Fruit fly (Drosophila melanogaster): ENCODE measurements around the gene CG2129.

Gene CG2129

DNA sequence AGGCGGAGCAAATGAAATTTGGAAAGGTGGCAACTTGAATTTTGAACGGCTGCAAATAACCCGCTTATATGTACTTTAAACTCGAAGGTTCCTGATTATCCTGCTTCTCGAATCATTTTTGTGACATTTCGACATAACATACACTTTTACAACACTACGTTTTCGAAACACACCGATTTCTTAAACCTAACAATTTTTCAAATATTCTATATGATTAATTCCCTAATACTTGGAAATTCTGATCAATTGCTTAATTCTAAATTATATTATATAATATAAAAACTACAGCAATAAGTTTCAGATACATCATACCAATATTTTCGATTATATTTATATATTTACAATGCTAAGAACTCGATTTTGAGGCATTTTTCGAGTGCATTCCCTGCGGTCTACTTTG is 17.1 kb downstream of the CG2129 start, which contains the start of gene CG10761:
Gene CG10761, minus strand, starts transcription at position 101 of the 400 bp plus-strand sequence.
- TF ChIP-seq ovo (GFP tag; optimal IDR thresholded peaks at IDR 0.05) (no peak), tj (GFP tag; optimal IDR thresholded peaks at IDR 0.05) (no peak), toe (GFP tag; optimal IDR thresholded peaks at IDR 0.05) (no peak), Mnt (GFP tag; optimal IDR thresholded peaks at IDR 0.05) (no peak), cic (GFP tag; optimal IDR thresholded peaks at IDR 0.05) (no peak), Hr96 (GFP tag; optimal IDR thresholded peaks at IDR 0.05) (no peak), Clk (GFP tag; optimal IDR thresholded peaks at IDR 0.05) (no peak), CG14711 (tag; optimal IDR thresholded peaks at IDR 0.05) (no peak), CG7045 (GFP tag; optimal IDR thresholded peaks at IDR 0.05) (no peak), CG33017 (tag; optimal IDR thresholded peaks at IDR 0.05) (no peak), CG12768 (GFP tag; optimal IDR thresholded peaks at IDR 0.05) (no peak), CG11617 (GFP tag; optimal IDR thresholded peaks at IDR 0.05) (no peak), cnc (optimal IDR thresholded peaks at IDR 0.05) (no peak), CG7101 (tag; optimal IDR thresholded peaks at IDR 0.05) (no peak), CG1620 (GFP tag; optimal IDR thresholded peaks at IDR 0.05) (no peak), Crg-1 (GFP tag; optimal IDR thresholded peaks at IDR 0.05) (no peak)

DNA sequence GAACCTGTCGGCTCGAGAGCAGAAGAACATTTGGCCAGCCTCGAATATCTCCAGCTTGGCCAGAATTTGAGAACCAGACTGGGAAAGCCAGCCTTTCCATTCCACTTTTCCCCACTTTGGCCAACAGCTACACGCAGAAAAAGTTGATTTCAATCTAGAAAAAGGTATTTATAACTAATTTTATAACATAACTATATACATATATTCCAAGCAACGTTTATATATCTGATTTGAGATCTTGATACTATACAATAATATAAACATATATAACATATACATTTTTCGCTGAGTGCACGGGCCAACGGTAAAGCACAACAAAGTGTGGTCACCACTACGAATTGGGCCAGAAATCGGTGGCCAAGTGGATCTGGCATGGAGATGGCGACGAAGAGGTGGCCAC is 17.8 kb downstream of the CG2129 start:
- TF ChIP-seq Hr96 (GFP tag; optimal IDR thresholded peaks at IDR 0.05), result no peak
- no peak for TF ChIP-seq ovo (GFP tag; optimal IDR thresholded peaks at IDR 0.05)
- no peak for TF ChIP-seq CG1620 (GFP tag; optimal IDR thresholded peaks at IDR 0.05)
- TF ChIP-seq cic (GFP tag; optimal IDR thresholded peaks at IDR 0.05), result no peak
- TF ChIP-seq CG33017 (tag; optimal IDR thresholded peaks at IDR 0.05), result no peak
- no peak for TF ChIP-seq pad (GFP tag; optimal IDR thresholded peaks at IDR 0.05)
- TF ChIP-seq tj (GFP tag; optimal IDR thresholded peaks at IDR 0.05), result no peak
- no peak for TF ChIP-seq bab1 (GFP tag; optimal IDR thresholded peaks at IDR 0.05)
- TF ChIP-seq Clk (GFP tag; optimal IDR thresholded peaks at IDR 0.05), result no peak
- TF ChIP-seq toe (GFP tag; optimal IDR thresholded peaks at IDR 0.05), result no peak
- TF ChIP-seq CG14711 (tag; optimal IDR thresholded peaks at IDR 0.05), result no peak
- no peak for TF ChIP-seq kay (GFP tag; ENCODE audit: borderline replicate concordance)
- TF ChIP-seq CG5204 (GFP tag; optimal IDR thresholded peaks at IDR 0.05), result no peak
- TF ChIP-seq Crg-1 (GFP tag; optimal IDR thresholded peaks at IDR 0.05), result no peak
- TF ChIP-seq CG7101 (tag; optimal IDR thresholded peaks at IDR 0.05), result no peak

DNA sequence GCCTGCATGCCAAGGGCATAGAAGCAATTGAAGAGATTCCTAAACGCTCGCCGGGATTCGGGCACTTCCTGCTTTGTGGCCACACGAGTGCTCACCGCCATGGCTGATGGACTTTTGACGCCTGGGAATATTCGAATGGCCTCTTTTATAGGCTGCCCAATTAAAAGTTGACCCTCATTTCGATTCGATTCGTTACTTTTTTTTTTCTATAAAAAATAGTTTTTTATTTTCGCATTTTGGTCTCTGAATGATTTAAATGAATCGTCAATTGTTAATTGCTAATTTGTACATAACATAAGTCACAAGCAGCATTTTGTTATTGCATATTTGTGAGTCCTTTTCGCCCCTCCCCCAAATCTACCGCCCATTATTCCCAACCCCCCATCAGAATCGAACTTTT is 20.0 kb downstream of the CG2129 start, which contains the start of gene Or7a:
Gene Or7a, minus strand, starts transcription at position 101 of the 400 bp plus-strand sequence.
- TF ChIP-seq CG1620 (GFP tag; optimal IDR thresholded peaks at IDR 0.05) (no peak), cnc (optimal IDR thresholded peaks at IDR 0.05) (no peak), CG33017 (tag; optimal IDR thresholded peaks at IDR 0.05) (no peak), CG7045 (GFP tag; optimal IDR thresholded peaks at IDR 0.05) (no peak), CG5204 (GFP tag; optimal IDR thresholded peaks at IDR 0.05) (no peak), kay (GFP tag; ENCODE audit: borderline replicate concordance) (no peak), Hr96 (GFP tag; optimal IDR thresholded peaks at IDR 0.05) (no peak), CG11617 (GFP tag; optimal IDR thresholded peaks at IDR 0.05) (no peak), bab1 (GFP tag; optimal IDR thresholded peaks at IDR 0.05) (no peak), ovo (GFP tag; optimal IDR thresholded peaks at IDR 0.05) (no peak), tj (GFP tag; optimal IDR thresholded peaks at IDR 0.05) (no peak), Mnt (GFP tag; optimal IDR thresholded peaks at IDR 0.05) (no peak), CG12768 (GFP tag; optimal IDR thresholded peaks at IDR 0.05) (no peak), CG14711 (tag; optimal IDR thresholded peaks at IDR 0.05) (no peak), Clk (GFP tag; optimal IDR thresholded peaks at IDR 0.05) (no peak), Crg-1 (GFP tag; optimal IDR thresholded peaks at IDR 0.05) (no peak)

DNA sequence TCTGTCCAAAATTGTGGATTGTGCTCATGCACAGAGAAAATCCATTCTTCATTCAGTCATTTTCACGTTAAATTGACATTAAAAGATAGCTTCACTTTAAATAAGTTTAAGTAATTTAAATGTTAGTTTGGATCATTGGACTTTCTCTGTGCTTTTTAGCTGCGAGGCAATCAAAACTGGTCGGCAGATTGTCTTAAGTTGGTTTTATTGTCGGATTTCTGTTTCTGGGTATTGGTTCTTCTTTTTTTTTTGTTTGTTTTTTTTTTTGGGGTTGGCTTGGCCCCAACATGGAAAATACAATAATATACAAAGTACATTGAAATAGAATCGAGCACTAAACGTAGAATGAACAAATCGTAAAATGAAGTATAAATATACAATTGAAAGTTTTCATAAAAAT is 24.5 kb downstream of the CG2129 start, which contains the start of gene CG2278:
Gene CG2278, minus strand, starts transcription at position 101 of the 400 bp plus-strand sequence.
- TF ChIP-seq CG1620 (GFP tag; optimal IDR thresholded peaks at IDR 0.05), result no peak
- no peak for TF ChIP-seq pad (GFP tag; optimal IDR thresholded peaks at IDR 0.05)
- no peak for TF ChIP-seq CG33017 (tag; optimal IDR thresholded peaks at IDR 0.05)
- no peak for TF ChIP-seq CG7101 (tag; optimal IDR thresholded peaks at IDR 0.05)
- no peak for TF ChIP-seq CG7045 (GFP tag; optimal IDR thresholded peaks at IDR 0.05)
- no peak for TF ChIP-seq CG11617 (GFP tag; optimal IDR thresholded peaks at IDR 0.05)
- no peak for TF ChIP-seq ovo (GFP tag; optimal IDR thresholded peaks at IDR 0.05)
- no peak for TF ChIP-seq kay (GFP tag; ENCODE audit: borderline replicate concordance)
- no peak for TF ChIP-seq tj (GFP tag; optimal IDR thresholded peaks at IDR 0.05)
- TF ChIP-seq Hr96 (GFP tag; optimal IDR thresholded peaks at IDR 0.05), result no peak
- TF ChIP-seq CG12768 (GFP tag; optimal IDR thresholded peaks at IDR 0.05), result no peak
- no peak for TF ChIP-seq CG14711 (tag; optimal IDR thresholded peaks at IDR 0.05)
- TF ChIP-seq bab1 (GFP tag; optimal IDR thresholded peaks at IDR 0.05), result no peak
- TF ChIP-seq cnc (optimal IDR thresholded peaks at IDR 0.05), result no peak
- no peak for TF ChIP-seq toe (GFP tag; optimal IDR thresholded peaks at IDR 0.05)
- no peak for TF ChIP-seq Mnt (GFP tag; optimal IDR thresholded peaks at IDR 0.05)
- TF ChIP-seq cic (GFP tag; optimal IDR thresholded peaks at IDR 0.05), result no peak
- TF ChIP-seq CG5204 (GFP tag; optimal IDR thresholded peaks at IDR 0.05), result no peak
- TF ChIP-seq Clk (GFP tag; optimal IDR thresholded peaks at IDR 0.05), result no peak
- no peak for TF ChIP-seq Crg-1 (GFP tag; optimal IDR thresholded peaks at IDR 0.05)

DNA sequence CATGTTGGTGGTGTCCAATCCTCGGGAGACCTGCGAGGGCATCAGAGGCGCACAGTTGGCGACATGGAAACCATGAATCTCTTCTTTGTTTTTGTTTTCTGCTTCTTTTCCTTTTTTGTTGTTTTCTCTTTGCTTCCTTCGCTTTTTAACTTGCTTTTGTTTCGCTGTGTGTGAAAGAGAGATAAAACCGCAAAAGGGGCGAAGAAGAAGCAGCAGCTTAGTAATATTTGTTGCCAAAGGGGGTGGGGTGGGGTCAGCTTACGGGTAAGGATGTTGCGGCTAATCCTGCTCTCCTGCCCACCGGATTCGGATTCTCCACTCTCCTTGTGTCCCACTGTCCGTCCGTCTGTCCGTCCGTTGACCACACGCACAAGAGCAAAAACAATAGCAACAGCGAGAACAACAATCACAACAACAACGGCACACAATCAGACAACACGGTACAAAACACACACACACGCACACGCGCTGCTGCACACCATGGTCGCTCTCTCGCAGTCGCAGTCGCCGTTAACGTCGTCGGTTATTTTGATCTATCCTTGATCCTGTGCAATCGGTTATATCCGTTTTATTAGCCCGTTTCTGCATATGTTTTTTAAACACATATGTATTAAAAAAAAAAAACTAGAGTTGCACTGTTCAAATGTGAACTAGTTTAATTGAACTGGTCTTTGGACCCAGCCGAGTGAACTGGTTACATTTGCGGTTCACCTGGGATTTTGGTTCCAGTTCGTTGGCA is 30.8 kb downstream of the CG2129 start:
- TF ChIP-seq Clk (GFP tag; optimal IDR thresholded peaks at IDR 0.05), result no peak
- peak; percentile 80 for TF ChIP-seq CG14711 (tag; optimal IDR thresholded peaks at IDR 0.05)
- no peak for TF ChIP-seq CG7101 (tag; optimal IDR thresholded peaks at IDR 0.05)
- no peak for TF ChIP-seq cnc (optimal IDR thresholded peaks at IDR 0.05)
- no peak for TF ChIP-seq kay (GFP tag; ENCODE audit: borderline replicate concordance)
- peak; percentile 19 for TF ChIP-seq CG11617 (GFP tag; optimal IDR thresholded peaks at IDR 0.05)
- no peak for TF ChIP-seq CG12768 (GFP tag; optimal IDR thresholded peaks at IDR 0.05)
- no peak for TF ChIP-seq toe (GFP tag; optimal IDR thresholded peaks at IDR 0.05)
- no peak for TF ChIP-seq Hr96 (GFP tag; optimal IDR thresholded peaks at IDR 0.05)
- TF ChIP-seq CG7045 (GFP tag; optimal IDR thresholded peaks at IDR 0.05), result no peak
- peak; percentile 51 for TF ChIP-seq Mnt (GFP tag; optimal IDR thresholded peaks at IDR 0.05)
- TF ChIP-seq CG33017 (tag; optimal IDR thresholded peaks at IDR 0.05), result no peak
- TF ChIP-seq pad (GFP tag; optimal IDR thresholded peaks at IDR 0.05), result no peak
- TF ChIP-seq CG5204 (GFP tag; optimal IDR thresholded peaks at IDR 0.05), result no peak
- no peak for TF ChIP-seq bab1 (GFP tag; optimal IDR thresholded peaks at IDR 0.05)
- no peak for TF ChIP-seq cic (GFP tag; optimal IDR thresholded peaks at IDR 0.05)
- TF ChIP-seq ovo (GFP tag; optimal IDR thresholded peaks at IDR 0.05), result no peak
- no peak for TF ChIP-seq CG1620 (GFP tag; optimal IDR thresholded peaks at IDR 0.05)
- no peak for TF ChIP-seq Crg-1 (GFP tag; optimal IDR thresholded peaks at IDR 0.05)
- peak; percentile 29 for TF ChIP-seq tj (GFP tag; optimal IDR thresholded peaks at IDR 0.05)
